In the genomic region with DNA sequence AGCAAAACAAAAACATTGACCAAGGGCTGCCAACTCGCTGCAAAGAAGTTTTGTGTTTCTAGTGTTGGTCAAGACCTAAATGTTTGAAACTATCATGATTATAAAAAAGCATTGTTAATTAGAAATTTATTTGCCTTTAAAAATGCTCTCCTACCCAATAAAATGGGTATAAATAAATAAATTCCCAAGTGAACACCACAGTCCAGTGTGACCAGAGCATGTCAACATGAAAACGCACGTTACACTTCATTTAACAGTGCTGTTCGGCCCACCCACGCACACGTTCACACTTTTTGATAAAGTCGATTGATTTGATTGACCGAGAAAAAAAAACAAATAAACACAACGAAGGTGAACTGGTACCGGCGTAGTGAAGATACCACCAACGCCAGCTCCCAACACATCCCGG, we compare ENCODE assay signal across 1 fruit fly cellular context.
TF ChIP-seq lines count a peak whose summit lies in the region.

CG9356 (minus strand) TSS at position 166 of the 409 bp plus-strand sequence.
BBIP1 (plus strand) TSS at position 282 of the 409 bp plus-strand sequence.
CG8135 (plus strand) TSS at position 282 of the 409 bp plus-strand sequence.

TF ChIP-seq in whole organism, embryonic, 481 proteins besides CTCF, POLR2A, EP300 and RAD21 (continued from another document and continues in another):
- TF ChIP-seq gsb (GFP tag; IDR thresholded peaks at IDR 0.05; lab: Robert Waterston, UW) (no peak; the same call in 1 of the 2 replicates), Ravus (GFP tag; IDR thresholded peaks at IDR 0.05; lab: Robert Waterston, UW) (0 out of 2 replicates have a peak, but pooled peaks have one; percentile 5), CG8089 (GFP tag; optimal IDR thresholded peaks at IDR 0.05; lab: Kevin White, UChicago) (peak; percentile 53), otp (GFP tag; IDR thresholded peaks at IDR 0.05; lab: Robert Waterston, UW) (peak; percentile 57; the same call in 1 of the 3 replicates), lov (optimal IDR thresholded peaks at IDR 0.05; lab: Kevin White, UChicago) (no peak), lov (GFP tag; IDR thresholded peaks at IDR 0.05; lab: Robert Waterston, UW) (no peak), Atf-2 (GFP tag; optimal IDR thresholded peaks at IDR 0.05; lab: Kevin White, UChicago) (peak; percentile 57), CG2889 (GFP tag; IDR thresholded peaks at IDR 0.05; lab: Robert Waterston, UW) (0 out of 3 replicates have a peak, but pooled peaks have one; percentile 34), CG14050 (GFP tag; IDR thresholded peaks at IDR 0.05; lab: Robert Waterston, UW) (peak; percentile 41; the same call in 2 of the 3 replicates), B-H2 (GFP tag; optimal IDR thresholded peaks at IDR 0.05; lab: Kevin White, UChicago) (peak; percentile 74), CG11247 (GFP tag; IDR thresholded peaks at IDR 0.05; lab: Robert Waterston, UW) (peak; percentile 54; the same call in 1 of the 2 replicates), kah (GFP tag; optimal IDR thresholded peaks at IDR 0.05; lab: Kevin White, UChicago) (no peak), CG8944 (GFP tag; optimal IDR thresholded peaks at IDR 0.05; lab: Kevin White, UChicago) (peak; percentile 85), CG33213 (GFP tag; optimal IDR thresholded peaks at IDR 0.05; lab: Kevin White, UChicago) (peak; percentile 94), ranshi (GFP tag; IDR thresholded peaks at IDR 0.05; lab: Robert Waterston, UW) (peak; percentile 59), sim (GFP tag; IDR thresholded peaks at IDR 0.05; lab: Robert Waterston, UW) (no peak), croc (GFP tag; conservative IDR thresholded peaks at IDR 0.05; lab: Robert Waterston, UW) (no peak; the same call in 2 of the 3 replicates), Tbp (GFP tag; optimal IDR thresholded peaks at IDR 0.05; lab: Kevin White, UChicago) (no peak), gro (GFP tag; optimal IDR thresholded peaks at IDR 0.05; lab: Kevin White, UChicago) (peak; percentile 81), pum (GFP tag; optimal IDR thresholded peaks at IDR 0.05; lab: Kevin White, UChicago) (peak; percentile 75), CG5245 (GFP tag; optimal IDR thresholded peaks at IDR 0.05; lab: Kevin White, UChicago) (peak; percentile 58), eyg (GFP tag; optimal IDR thresholded peaks at IDR 0.05; lab: Kevin White, UChicago) (peak; percentile 64), pfk (GFP tag; optimal IDR thresholded peaks at IDR 0.05; lab: Kevin White, UChicago) (no peak), Nf-YB (GFP tag; optimal IDR thresholded peaks at IDR 0.05; lab: Kevin White, UChicago) (peak; percentile 61), CG17359 (tag; optimal IDR thresholded peaks at IDR 0.05; lab: Kevin White, UChicago) (peak; percentile 79), Fer1 (GFP tag; optimal IDR thresholded peaks at IDR 0.05; lab: Kevin White, UChicago) (peak; percentile 78), D19B (GFP tag; optimal IDR thresholded peaks at IDR 0.05; lab: Kevin White, UChicago) (no peak), dimm (GFP tag; IDR thresholded peaks at IDR 0.05; lab: Robert Waterston, UW) (no peak), CG11085 (GFP tag; IDR thresholded peaks at IDR 0.05; lab: Robert Waterston, UW) (no peak), CG13287 (GFP tag; IDR thresholded peaks at IDR 0.05; lab: Robert Waterston, UW; ENCODE audit: partially characterized antibody) (peak; percentile 71), gem (tag; optimal IDR thresholded peaks at IDR 0.05; lab: Kevin White, UChicago) (no peak), Camta (GFP tag; optimal IDR thresholded peaks at IDR 0.05; lab: Kevin White, UChicago) (peak; percentile 71), CG1233 (GFP tag; optimal IDR thresholded peaks at IDR 0.05; lab: Kevin White, UChicago) (peak; percentile 2), seq (GFP tag; IDR thresholded peaks at IDR 0.05; lab: Robert Waterston, UW) (peak; percentile 46; the same call in 1 of the 2 replicates), ab (GFP tag; optimal IDR thresholded peaks at IDR 0.05; lab: Kevin White, UChicago) (no peak), CG4820 (GFP tag; optimal IDR thresholded peaks at IDR 0.05; lab: Kevin White, UChicago) (peak; percentile 65), sd (tag; optimal IDR thresholded peaks at IDR 0.05; lab: Kevin White, UChicago) (no peak), wek (GFP tag; optimal IDR thresholded peaks at IDR 0.05; lab: Kevin White, UChicago) (no peak), MBD-R2 (GFP tag; IDR thresholded peaks at IDR 0.05; lab: Robert Waterston, UW) (peak; percentile 95), shn (GFP tag; optimal IDR thresholded peaks at IDR 0.05; lab: Kevin White, UChicago) (peak; percentile 57), Dp (GFP tag; optimal IDR thresholded peaks at IDR 0.05; lab: Kevin White, UChicago) (peak; percentile 58), CG14667 (GFP tag; IDR thresholded peaks at IDR 0.05; lab: Robert Waterston, UW) (no peak), CG2678 (tag; optimal IDR thresholded peaks at IDR 0.05; lab: Kevin White, UChicago) (no peak), CG34224 (GFP tag; IDR thresholded peaks at IDR 0.05; lab: Robert Waterston, UW; ENCODE audit: partially characterized antibody) (no peak), Side (GFP tag; optimal IDR thresholded peaks at IDR 0.05; lab: Kevin White, UChicago) (peak; percentile 80), tna (GFP tag; IDR thresholded peaks at IDR 0.05; lab: Robert Waterston, UW; ENCODE audit: partially characterized antibody) (no peak), Ssrp (tag; optimal IDR thresholded peaks at IDR 0.05; lab: Kevin White, UChicago) (peak; percentile 45), rib (GFP tag; IDR thresholded peaks at IDR 0.05; lab: Robert Waterston, UW) (no peak), HmgD (GFP tag; optimal IDR thresholded peaks at IDR 0.05; lab: Kevin White, UChicago) (peak; percentile 71), CG6765 (GFP tag; optimal IDR thresholded peaks at IDR 0.05; lab: Kevin White, UChicago) (peak; percentile 44), CG3163 (GFP tag; optimal IDR thresholded peaks at IDR 0.05; lab: Kevin White, UChicago) (peak; percentile 54), Stat92E (GFP tag; optimal IDR thresholded peaks at IDR 0.05; lab: Kevin White, UChicago) (peak in 1 of 3 experiments; percentile 30), CG15073 (GFP tag; optimal IDR thresholded peaks at IDR 0.05; lab: Kevin White, UChicago) (no peak), Hey (tag; optimal IDR thresholded peaks at IDR 0.05; lab: Kevin White, UChicago) (no peak), bbx (GFP tag; IDR thresholded peaks at IDR 0.05; lab: Robert Waterston, UW; ENCODE audit: partially characterized antibody) (no peak), CG11504 (tag; optimal IDR thresholded peaks at IDR 0.05; lab: Kevin White, UChicago) (no peak), Chrac-16 (GFP tag; optimal IDR thresholded peaks at IDR 0.05; lab: Kevin White, UChicago) (peak; percentile 85), BtbVII (GFP tag; optimal IDR thresholded peaks at IDR 0.05; lab: Kevin White, UChicago) (peak; percentile 2), chinmo (GFP tag; IDR thresholded peaks at IDR 0.05; lab: Robert Waterston, UW; ENCODE audit: partially characterized antibody) (no peak), Hmr (GFP tag; optimal IDR thresholded peaks at IDR 0.05; lab: Kevin White, UChicago) (peak; percentile 77), mam (GFP tag; optimal IDR thresholded peaks at IDR 0.05; lab: Kevin White, UChicago) (peak; percentile 86), Jarid2 (GFP tag; optimal IDR thresholded peaks at IDR 0.05; lab: Kevin White, UChicago) (no peak), CG4730 (GFP tag; IDR thresholded peaks at IDR 0.05; lab: Robert Waterston, UW) (0 out of 2 replicates have a peak, but pooled peaks have one; percentile 36), sna (GFP tag; IDR thresholded peaks at IDR 0.05; lab: Robert Waterston, UW; ENCODE audit: partially characterized antibody) (no peak), klu (GFP tag; IDR thresholded peaks at IDR 0.05; lab: Robert Waterston, UW) (peak; percentile 73; the same call in 1 of the 2 replicates), chm (GFP tag; IDR thresholded peaks at IDR 0.05; lab: Robert Waterston, UW) (no peak), CG9932 (GFP tag; IDR thresholded peaks at IDR 0.05; lab: Robert Waterston, UW) (peak; percentile 75), Usf (GFP tag; optimal IDR thresholded peaks at IDR 0.05; lab: Kevin White, UChicago) (no peak), sens-2 (GFP tag; IDR thresholded peaks at IDR 0.05; lab: Robert Waterston, UW) (no peak; the same call in 1 of the 2 replicates), CG9437 (GFP tag; optimal IDR thresholded peaks at IDR 0.05; lab: Kevin White, UChicago) (no peak), tup (GFP tag; optimal IDR thresholded peaks at IDR 0.05; lab: Kevin White, UChicago) (peak; percentile 75), pb (GFP tag; optimal IDR thresholded peaks at IDR 0.05; lab: Kevin White, UChicago) (peak; percentile 23), Lhr (GFP tag; optimal IDR thresholded peaks at IDR 0.05; lab: Kevin White, UChicago) (peak; percentile 84), odd (GFP tag; optimal IDR thresholded peaks at IDR 0.05; lab: Kevin White, UChicago) (no peak), CG14965 (GFP tag; optimal IDR thresholded peaks at IDR 0.05; lab: Kevin White, UChicago; ENCODE audit: borderline replicate concordance) (no peak), exex (tag; optimal IDR thresholded peaks at IDR 0.05; lab: Kevin White, UChicago) (no peak), ems (GFP tag; optimal IDR thresholded peaks at IDR 0.05; lab: Kevin White, UChicago) (peak; percentile 80), da (GFP tag; optimal IDR thresholded peaks at IDR 0.05; lab: Kevin White, UChicago) (peak; percentile 60), CG4282 (GFP tag; optimal IDR thresholded peaks at IDR 0.05; lab: Kevin White, UChicago) (peak; percentile 79), CG14710 (tag; optimal IDR thresholded peaks at IDR 0.05; lab: Kevin White, UChicago) (peak; percentile 90), CG8281 (tag; optimal IDR thresholded peaks at IDR 0.05; lab: Kevin White, UChicago) (no peak), zen (tag; optimal IDR thresholded peaks at IDR 0.05; lab: Kevin White, UChicago) (peak; percentile 79), Asciz (GFP tag; optimal IDR thresholded peaks at IDR 0.05; lab: Kevin White, UChicago) (no peak), vvl (GFP tag; IDR thresholded peaks at IDR 0.05; lab: Robert Waterston, UW) (peak; percentile 87), ftz-f1 (GFP tag; optimal IDR thresholded peaks at IDR 0.05; lab: Kevin White, UChicago) (peak; percentile 51), esg (GFP tag; conservative IDR thresholded peaks at IDR 0.05; lab: Robert Waterston, UW) (peak; percentile 45), CG17568 (GFP tag; optimal IDR thresholded peaks at IDR 0.05; lab: Kevin White, UChicago) (no peak), hb (GFP tag; IDR thresholded peaks at IDR 0.05; lab: Robert Waterston, UW; ENCODE audit: partially characterized antibody) (no peak), ro (GFP tag; IDR thresholded peaks at IDR 0.05; lab: Robert Waterston, UW) (no peak), inv (GFP tag; IDR thresholded peaks at IDR 0.05; lab: Robert Waterston, UW; ENCODE audit: partially characterized antibody) (no peak), chn (GFP tag; optimal IDR thresholded peaks at IDR 0.05; lab: Kevin White, UChicago) (peak; percentile 90), ttk (GFP tag; IDR thresholded peaks at IDR 0.05; lab: Robert Waterston, UW) (peak; percentile 37; the same call in 1 of the 2 replicates), oc (tag; optimal IDR thresholded peaks at IDR 0.05; lab: Kevin White, UChicago) (no peak), Abd-B (GFP tag; optimal IDR thresholded peaks at IDR 0.05; lab: Kevin White, UChicago) (peak; percentile 61), mirr (GFP tag; optimal IDR thresholded peaks at IDR 0.05; lab: Kevin White, UChicago) (peak; percentile 70), CG9727 (GFP tag; optimal IDR thresholded peaks at IDR 0.05; lab: Kevin White, UChicago) (peak; percentile 76), sug (tag; optimal IDR thresholded peaks at IDR 0.05; lab: Kevin White, UChicago) (no peak), dysf (GFP tag; IDR thresholded peaks at IDR 0.05; lab: Robert Waterston, UW) (peak; percentile 59; the same call in 1 of the 3 replicates), CG18764 (GFP tag; optimal IDR thresholded peaks at IDR 0.05; lab: Kevin White, UChicago) (peak; percentile 64), E2f1 (GFP tag; IDR thresholded peaks at IDR 0.05; lab: Robert Waterston, UW) (peak; percentile 66), bab2 (GFP tag; optimal IDR thresholded peaks at IDR 0.05; lab: Kevin White, UChicago) (peak; percentile 84), salm (tag; optimal IDR thresholded peaks at IDR 0.05; lab: Kevin White, UChicago) (peak; percentile 47), Atf3 (GFP tag; optimal IDR thresholded peaks at IDR 0.05; lab: Kevin White, UChicago) (peak; percentile 63), Antp (GFP tag; optimal IDR thresholded peaks at IDR 0.05; lab: Kevin White, UChicago) (peak; percentile 73), ac (GFP tag; optimal IDR thresholded peaks at IDR 0.05; lab: Kevin White, UChicago) (no peak), CG11695 (GFP tag; IDR thresholded peaks at IDR 0.05; lab: Robert Waterston, UW) (peak; percentile 55; the same call in 1 of the 3 replicates), CG4360 (GFP tag; IDR thresholded peaks at IDR 0.05; lab: Robert Waterston, UW) (peak; percentile 36; the same call in 1 of the 2 replicates), CG18011 (GFP tag; optimal IDR thresholded peaks at IDR 0.05; lab: Kevin White, UChicago) (peak; percentile 68), schlank (tag; optimal IDR thresholded peaks at IDR 0.05; lab: Kevin White, UChicago) (peak; percentile 20), CG13894 (tag; optimal IDR thresholded peaks at IDR 0.05; lab: Kevin White, UChicago) (no peak), CG13424 (tag; optimal IDR thresholded peaks at IDR 0.05; lab: Kevin White, UChicago) (peak; percentile 71), lbe (GFP tag; optimal IDR thresholded peaks at IDR 0.05; lab: Kevin White, UChicago) (peak; percentile 82), CG10979 (tag; optimal IDR thresholded peaks at IDR 0.05; lab: Kevin White, UChicago) (peak; percentile 57), CG10654 (GFP tag; optimal IDR thresholded peaks at IDR 0.05; lab: Kevin White, UChicago) (peak; percentile 78), nom (GFP tag; optimal IDR thresholded peaks at IDR 0.05; lab: Kevin White, UChicago) (peak; percentile 44), TFAM (GFP tag; optimal IDR thresholded peaks at IDR 0.05; lab: Kevin White, UChicago) (no peak), CHES-1-like (GFP tag; optimal IDR thresholded peaks at IDR 0.05; lab: Kevin White, UChicago) (peak; percentile 88), CG2199 (GFP tag; IDR thresholded peaks at IDR 0.05; lab: Robert Waterston, UW) (no peak), CG7556 (GFP tag; optimal IDR thresholded peaks at IDR 0.05; lab: Kevin White, UChicago) (peak; percentile 66), tap (tag; optimal IDR thresholded peaks at IDR 0.05; lab: Kevin White, UChicago) (peak; percentile 26), nau (GFP tag; optimal IDR thresholded peaks at IDR 0.05; lab: Kevin White, UChicago) (no peak), Med (GFP tag; lab: Kevin White, UChicago) (peak; percentile 97), Oaz (GFP tag; IDR thresholded peaks at IDR 0.05; lab: Robert Waterston, UW) (no peak), CG11398 (GFP tag; optimal IDR thresholded peaks at IDR 0.05; lab: Kevin White, UChicago) (peak; percentile 53)
